Worm (Caenorhabditis elegans) whole organism, midembryonic: Measurements from ENCODE around the gene dsc-4.

ENCODE experiments used
- T22C8.4 ChIP-seq: fragments of 200-800 bp; sonication (Bioruptor generic); IDR thresholded peaks from 2 replicates; pipeline ENCODE4 v1.3.6; 2022; ENCODE audit warnings: missing genetic modification characterization, missing compliant biosample characterization
- cog-1 ChIP-seq: sonication (generic microtip); optimal IDR thresholded peaks from 2 replicates; lab custom pipeline; 2016; ENCODE audit warnings: missing genetic modification characterization, missing compliant biosample characterization
- flt-1 ChIP-seq: fragments of 200-800 bp; sonication (Bioruptor generic); IDR thresholded peaks from 2 replicates; pipeline ENCODE4 v1.3.6; 2022; ENCODE audit warnings: missing genetic modification characterization, missing compliant biosample characterization
- klf-2 ChIP-seq: fragments of 200-800 bp; sonication (Bioruptor generic); conservative IDR thresholded peaks from 2 replicates; pipeline ENCODE4 v1.3.6; 2022; ENCODE audit warnings: missing genetic modification reagents, missing genetic modification characterization, missing compliant biosample characterization
- med-1 ChIP-seq: sonication (generic microtip); optimal IDR thresholded peaks from 2 replicates; lab custom pipeline; 2017; ENCODE audit warnings: missing genetic modification characterization, mild to moderate bottlenecking, missing compliant biosample characterization, antibody characterized with exemption, missing genetic modification reagents; ENCODE audit not compliant: insufficient read depth
- ref-1 ChIP-seq: fragments of 200-800 bp; sonication (Bioruptor generic); conservative IDR thresholded peaks from 2 replicates; pipeline ENCODE4 v1.3.6; 2022; ENCODE audit warnings: missing genetic modification reagents, missing genetic modification characterization, missing compliant biosample characterization
- tab-1 ChIP-seq: fragments of 200-800 bp; sonication (Bioruptor generic); IDR thresholded peaks from 2 replicates; pipeline ENCODE4 v1.3.6; 2022; ENCODE audit warnings: missing genetic modification characterization, missing compliant biosample characterization
- ztf-23 ChIP-seq: fragments of 200-800 bp; sonication (Bioruptor generic); IDR thresholded peaks from 2 replicates; pipeline ENCODE4 v1.3.6; 2022; ENCODE audit warnings: missing genetic modification reagents, missing genetic modification characterization, missing compliant biosample characterization
- ztf-29 ChIP-seq: fragments of 200-800 bp; sonication (Bioruptor generic); IDR thresholded peaks from 2 replicates; pipeline ENCODE4 v1.3.6; 2022; ENCODE audit warnings: missing genetic modification reagents, missing genetic modification characterization, missing compliant biosample characterization

The dsc-4 gene

ce11 chrIV:303264-303663 is 17.1 kb downstream of the dsc-4 start:
- no peak for TF ChIP-seq klf-2 (GFP tag; lab: Robert Waterston, UW)
- no peak for TF ChIP-seq cog-1
- no peak for TF ChIP-seq ref-1 (GFP tag; lab: Robert Waterston, UW)
- no peak for TF ChIP-seq med-1
- no peak for TF ChIP-seq ztf-29
- TF ChIP-seq T22C8.4 (GFP tag; lab: Robert Waterston, UW) = no peak
- TF ChIP-seq tab-1 (GFP tag; lab: Robert Waterston, UW) = no peak
- TF ChIP-seq flt-1 (GFP tag; lab: Robert Waterston, UW) = no peak
- no peak for TF ChIP-seq ztf-23 (GFP tag; lab: Robert Waterston, UW)

ce11 chrIV:302743-303142 is 17.6 kb downstream of the dsc-4 start:
- no peak for TF ChIP-seq cog-1
- TF ChIP-seq ztf-23 (GFP tag; lab: Robert Waterston, UW) = no peak
- TF ChIP-seq flt-1 (GFP tag; lab: Robert Waterston, UW) = no peak
- TF ChIP-seq klf-2 (GFP tag; lab: Robert Waterston, UW) = no peak

- TF ChIP-seq cog-1 (no peak), ref-1 (GFP tag; lab: Robert Waterston, UW) (no peak)
Observed at ce11 chrIV:300307-300706, 20.0 kb downstream of the dsc-4 start.

ce11 chrIV:299190-299589 is 21.2 kb downstream of the dsc-4 start:
- no peak for TF ChIP-seq klf-2 (GFP tag; lab: Robert Waterston, UW)
- no peak for TF ChIP-seq cog-1
- TF ChIP-seq ref-1 (GFP tag; lab: Robert Waterston, UW) = no peak
- TF ChIP-seq med-1 = no peak
- TF ChIP-seq tab-1 (GFP tag; lab: Robert Waterston, UW) = no peak
- no peak for TF ChIP-seq ztf-23 (GFP tag; lab: Robert Waterston, UW)

- no peak for TF ChIP-seq ref-1 (GFP tag; lab: Robert Waterston, UW)
- no peak for TF ChIP-seq ztf-29
- no peak for TF ChIP-seq T22C8.4 (GFP tag; lab: Robert Waterston, UW)
- TF ChIP-seq klf-2 (GFP tag; lab: Robert Waterston, UW) = no peak
- no peak for TF ChIP-seq ztf-23 (GFP tag; lab: Robert Waterston, UW)
- TF ChIP-seq flt-1 (GFP tag; lab: Robert Waterston, UW) = no peak
- no peak for TF ChIP-seq tab-1 (GFP tag; lab: Robert Waterston, UW)
- TF ChIP-seq med-1 = no peak
- TF ChIP-seq cog-1 = no peak
Observed at ce11 chrIV:298204-298603, 22.1 kb downstream of the dsc-4 start, which contains the start of gene pnp-1. Gene pnp-1, minus strand, starts transcription at chrIV:298304.

- TF ChIP-seq med-1 (no peak), ztf-23 (GFP tag; lab: Robert Waterston, UW) (no peak), cog-1 (no peak), ztf-29 (no peak), flt-1 (GFP tag; lab: Robert Waterston, UW) (no peak), tab-1 (GFP tag; lab: Robert Waterston, UW) (no peak), ref-1 (GFP tag; lab: Robert Waterston, UW) (no peak), klf-2 (GFP tag; lab: Robert Waterston, UW) (no peak), T22C8.4 (GFP tag; lab: Robert Waterston, UW) (no peak)
Observed at ce11 chrIV:296849-297248, 23.5 kb downstream of the dsc-4 start.

- TF ChIP-seq ztf-23 (GFP tag; lab: Robert Waterston, UW) (no peak), ref-1 (GFP tag; lab: Robert Waterston, UW) (no peak), T22C8.4 (GFP tag; lab: Robert Waterston, UW) (no peak), cog-1 (no peak), klf-2 (GFP tag; lab: Robert Waterston, UW) (no peak), med-1 (no peak), ztf-29 (no peak), flt-1 (GFP tag; lab: Robert Waterston, UW) (no peak), tab-1 (GFP tag; lab: Robert Waterston, UW) (no peak)
Observed at ce11 chrIV:295734-296201, 24.6 kb downstream of the dsc-4 start.

- no peak for TF ChIP-seq tab-1 (GFP tag; lab: Robert Waterston, UW)
- TF ChIP-seq flt-1 (GFP tag; lab: Robert Waterston, UW) = no peak
- TF ChIP-seq med-1 = no peak
- no peak for TF ChIP-seq ztf-29
- TF ChIP-seq ztf-23 (GFP tag; lab: Robert Waterston, UW) = no peak
- TF ChIP-seq T22C8.4 (GFP tag; lab: Robert Waterston, UW) = no peak
- TF ChIP-seq cog-1 = no peak
- TF ChIP-seq ref-1 (GFP tag; lab: Robert Waterston, UW) = no peak
- TF ChIP-seq klf-2 (GFP tag; lab: Robert Waterston, UW) = no peak
Observed at ce11 chrIV:294737-295136, 25.6 kb downstream of the dsc-4 start.

- TF ChIP-seq ztf-23 (GFP tag; lab: Robert Waterston, UW) (no peak), med-1 (no peak), flt-1 (GFP tag; lab: Robert Waterston, UW) (no peak), ztf-29 (no peak), tab-1 (GFP tag; lab: Robert Waterston, UW) (no peak), T22C8.4 (GFP tag; lab: Robert Waterston, UW) (no peak), klf-2 (GFP tag; lab: Robert Waterston, UW) (no peak), cog-1 (no peak), ref-1 (GFP tag; lab: Robert Waterston, UW) (no peak)
Observed at ce11 chrIV:293995-294700, 26.2 kb downstream of the dsc-4 start.

ce11 chrIV:293163-293755 is 27.1 kb downstream of the dsc-4 start:
- TF ChIP-seq flt-1 (GFP tag; lab: Robert Waterston, UW) = no peak
- TF ChIP-seq ztf-23 (GFP tag; lab: Robert Waterston, UW) = no peak
